Fruit fly (Drosophila melanogaster) whole organism, embryonic: Measurements from ENCODE around the gene Zpr1.

Experiments used
- Blimp-1 ChIP-seq: fragments of 200-800 bp; sonication (Bioruptor generic); optimal IDR thresholded peaks from 3 replicates; lab custom pipeline; 2018; ENCODE audit warnings: missing biosample characterization, missing genetic modification characterization, mild to moderate bottlenecking, moderate library complexity, missing genetic modification reagents
- BtbVII ChIP-seq: fragments of 200-800 bp; sonication (Bioruptor generic); optimal IDR thresholded peaks from 3 replicates; lab custom pipeline; 2017; ENCODE audit warnings: missing biosample characterization, mild to moderate bottlenecking, missing genetic modification characterization
- CG11247 ChIP-seq: fragments of 200-800 bp; sonication (Bioruptor generic); IDR thresholded peaks from 2 replicates; pipeline ENCODE4 v1.3.6; 2022; ENCODE audit warnings: missing biosample characterization, missing genetic modification characterization
- CG11695 ChIP-seq: fragments of 200-800 bp; sonication (Bioruptor generic); IDR thresholded peaks from 3 replicates; pipeline ENCODE4 v1.3.6; 2022; ENCODE audit warnings: missing biosample characterization, missing genetic modification characterization
- CG13123 ChIP-seq: fragments of 200-800 bp; sonication (Bioruptor generic); optimal IDR thresholded peaks from 2 replicates; lab custom pipeline; 2016; ENCODE audit warnings: missing biosample characterization, missing genetic modification characterization
- CG1647 ChIP-seq: fragments of 200-800 bp; sonication (Bioruptor generic); optimal IDR thresholded peaks from 3 replicates; lab custom pipeline; 2016; ENCODE audit warnings: missing biosample characterization, missing genetic modification characterization
- CG17361 ChIP-seq: fragments of 200-800 bp; sonication (Bioruptor generic); IDR thresholded peaks from 3 replicates; pipeline ENCODE4 v1.3.6; 2022; ENCODE audit warnings: missing biosample characterization, missing genetic modification characterization
- CG18619 ChIP-seq: fragments of 200-800 bp; sonication (Bioruptor generic); optimal IDR thresholded peaks from 3 replicates; lab custom pipeline; 2017; ENCODE audit warnings: missing biosample characterization, mild to moderate bottlenecking, missing genetic modification characterization
- CG2120 ChIP-seq: fragments of 200-800 bp; sonication (Bioruptor generic); optimal IDR thresholded peaks from 3 replicates; lab custom pipeline; 2016; ENCODE audit warnings: missing biosample characterization, missing genetic modification characterization
- CG33213 ChIP-seq: fragments of 200-800 bp; sonication (Bioruptor generic); optimal IDR thresholded peaks from 3 replicates; lab custom pipeline; 2016; ENCODE audit warnings: missing biosample characterization, missing genetic modification characterization
- CG3726 ChIP-seq: fragments of 200-800 bp; sonication (Bioruptor generic); IDR thresholded peaks from 3 replicates; pipeline ENCODE4, ENCODE4 v1.3.6; 2022; ENCODE audit warnings: missing biosample characterization, missing genetic modification characterization
- CG4820 ChIP-seq: fragments of 200-800 bp; sonication (Bioruptor generic); optimal IDR thresholded peaks from 3 replicates; lab custom pipeline; 2016; ENCODE audit warnings: missing biosample characterization, missing genetic modification characterization
- CG6272 ChIP-seq: fragments of 200-800 bp; sonication (Bioruptor generic); IDR thresholded peaks from 2 replicates; pipeline ENCODE4 v1.3.6; 2022; ENCODE audit warnings: missing biosample characterization, missing genetic modification characterization
- CG6683 ChIP-seq: fragments of 200-800 bp; sonication (Bioruptor generic); optimal IDR thresholded peaks from 2 replicates; lab custom pipeline; 2017; ENCODE audit warnings: missing biosample characterization, mild to moderate bottlenecking, missing genetic modification characterization, missing genetic modification reagents
- CG6791 ChIP-seq: fragments of 200-800 bp; sonication (Bioruptor generic); IDR thresholded peaks from 3 replicates; pipeline ENCODE4 v1.3.6; 2022; ENCODE audit warnings: missing biosample characterization, missing genetic modification characterization; ENCODE audit not compliant: partially characterized antibody
- CG7928 ChIP-seq: fragments of 200-800 bp; sonication (Bioruptor generic); optimal IDR thresholded peaks from 2 replicates; lab custom pipeline; 2017; ENCODE audit warnings: missing biosample characterization, mild to moderate bottlenecking, missing genetic modification characterization
- CG8290 ChIP-seq, 3 experiments: fragments of 200-800 bp; sonication (Bioruptor generic); optimal IDR thresholded peaks; 2 replicates each; lab custom pipeline; 2016 to 2019; ENCODE audit warnings: missing biosample characterization in 3 of 3, missing genetic modification characterization in 3 of 3, mild to moderate bottlenecking in 2 of 3, moderate library complexity in 1 of 3
- CG9797 ChIP-seq: fragments of 200-800 bp; sonication (Bioruptor generic); optimal IDR thresholded peaks from 3 replicates; lab custom pipeline; 2018; ENCODE audit warnings: missing biosample characterization, mild to moderate bottlenecking, missing genetic modification characterization
- CG9817 ChIP-seq: fragments of 200-800 bp; sonication (Bioruptor generic); optimal IDR thresholded peaks from 2 replicates; lab custom pipeline; 2018; ENCODE audit warnings: missing biosample characterization, mild to moderate bottlenecking, missing genetic modification characterization, moderate library complexity
- Deaf1 ChIP-seq: fragments of 200-800 bp; optimal IDR thresholded peaks from 3 replicates; lab custom pipeline; 2019; ENCODE audit warnings: missing biosample characterization, mild to moderate bottlenecking, missing genetic modification characterization, moderate library complexity
- Dek ChIP-seq: fragments of 200-800 bp; sonication (Bioruptor generic); optimal IDR thresholded peaks from 3 replicates; lab custom pipeline; 2019; ENCODE audit warnings: missing biosample characterization, mild to moderate bottlenecking, missing genetic modification characterization, moderate library complexity
- E2f2 ChIP-seq: fragments of 200-800 bp; sonication (Bioruptor generic); IDR thresholded peaks from 2 replicates; pipeline ENCODE4 v1.3.6; 2022; ENCODE audit warnings: missing biosample characterization, missing genetic modification characterization
- Eip74EF ChIP-seq, 2 experiments: fragments of 200-800 bp in 1 of 2; fragments of >200 bp in 1 of 2; sonication (Bioruptor generic) in 1 of 2; optimal IDR thresholded peaks; 2 replicates each; lab custom pipeline; 2017 to 2019; ENCODE audit warnings: missing biosample characterization in 2 of 2, missing genetic modification characterization in 2 of 2, mild to moderate bottlenecking in 1 of 2, moderate library complexity in 1 of 2
- MBD-R2 ChIP-seq: fragments of 200-800 bp; sonication (Bioruptor generic); IDR thresholded peaks from 2 replicates; pipeline ENCODE4 v1.3.6; 2022; ENCODE audit warnings: missing biosample characterization, missing genetic modification characterization
- Myb ChIP-seq: fragments of 200-800 bp; sonication (Bioruptor generic); optimal IDR thresholded peaks from 2 replicates; lab custom pipeline; 2016; ENCODE audit warnings: missing biosample characterization, missing genetic modification characterization
- Sry-β ChIP-seq: fragments of 200-800 bp; sonication (Bioruptor generic); optimal IDR thresholded peaks from 2 replicates; lab custom pipeline; 2018; ENCODE audit warnings: missing biosample characterization, mild to moderate bottlenecking, missing genetic modification characterization, moderate library complexity
- Sry-δ ChIP-seq: fragments of 200-800 bp; sonication (Bioruptor generic); optimal IDR thresholded peaks from 2 replicates; lab custom pipeline; 2016; ENCODE audit warnings: missing biosample characterization, missing genetic modification characterization
- ab ChIP-seq: fragments of 200-800 bp; sonication (Bioruptor generic); optimal IDR thresholded peaks from 2 replicates; lab custom pipeline; 2016; ENCODE audit warnings: missing biosample characterization, missing genetic modification characterization
- ara ChIP-seq: fragments of 200-800 bp; sonication (Bioruptor generic); IDR thresholded peaks from 2 replicates; pipeline ENCODE4 v1.3.6; 2022; ENCODE audit warnings: missing biosample characterization, missing genetic modification characterization
- bab2 ChIP-seq: fragments of 200-800 bp; sonication (Bioruptor generic); optimal IDR thresholded peaks from 2 replicates; lab custom pipeline; 2016; ENCODE audit warnings: missing biosample characterization, missing genetic modification characterization
- btn ChIP-seq: fragments of 200-800 bp; sonication (Bioruptor generic); optimal IDR thresholded peaks from 2 replicates; lab custom pipeline; 2016; ENCODE audit warnings: missing biosample characterization, missing genetic modification characterization
- dimm ChIP-seq: fragments of 200-800 bp; sonication (Bioruptor generic); IDR thresholded peaks from 2 replicates; pipeline ENCODE4 v1.3.6; 2022; ENCODE audit warnings: missing biosample characterization, missing genetic modification characterization
- fd3F ChIP-seq: fragments of 200-800 bp; sonication (Bioruptor generic); optimal IDR thresholded peaks from 2 replicates; lab custom pipeline; 2018; ENCODE audit warnings: missing biosample characterization, mild to moderate bottlenecking, missing genetic modification characterization, moderate library complexity
- fd96Cb ChIP-seq: fragments of 200-800 bp; sonication (Bioruptor generic); optimal IDR thresholded peaks from 2 replicates; lab custom pipeline; 2018; ENCODE audit warnings: missing biosample characterization, mild to moderate bottlenecking, missing genetic modification characterization, moderate library complexity
- inv ChIP-seq: fragments of 200-800 bp; sonication (Bioruptor generic); IDR thresholded peaks from 2 replicates; pipeline ENCODE4 v1.3.6; 2022; ENCODE audit warnings: missing biosample characterization, missing genetic modification characterization; ENCODE audit not compliant: partially characterized antibody
- jumu ChIP-seq: fragments of 200-800 bp; sonication (Bioruptor generic); optimal IDR thresholded peaks from 3 replicates; lab custom pipeline; 2016; ENCODE audit warnings: missing biosample characterization, missing genetic modification characterization
- lbe ChIP-seq: fragments of 200-800 bp; sonication (Bioruptor generic); optimal IDR thresholded peaks from 2 replicates; lab custom pipeline; 2016; ENCODE audit warnings: missing biosample characterization, mild to moderate bottlenecking, missing genetic modification characterization
- lmd ChIP-seq: fragments of 200-800 bp; sonication (Bioruptor generic); IDR thresholded peaks from 2 replicates; pipeline ENCODE4 v1.3.6; 2022; ENCODE audit warnings: missing biosample characterization, missing genetic modification characterization
- lola ChIP-seq, 3 experiments: fragments of >200 bp in 2 of 3; fragments of 200-800 bp in 1 of 3; sonication (Bioruptor generic) in 1 of 3; optimal IDR thresholded peaks; 2 replicates each; lab custom pipeline; 2017 to 2019; ENCODE audit warnings: missing biosample characterization in 3 of 3, missing genetic modification characterization in 3 of 3, mild to moderate bottlenecking in 1 of 3, moderate library complexity in 1 of 3
- mld ChIP-seq: fragments of 200-800 bp; sonication (Bioruptor generic); IDR thresholded peaks from 3 replicates; pipeline ENCODE4 v1.3.6; 2022; ENCODE audit warnings: missing biosample characterization, missing genetic modification characterization; ENCODE audit not compliant: partially characterized antibody
- nerfin-1 ChIP-seq: fragments of 200-800 bp; sonication (Bioruptor generic); optimal IDR thresholded peaks from 3 replicates; lab custom pipeline; 2019; ENCODE audit warnings: missing biosample characterization, mild to moderate bottlenecking, missing genetic modification characterization, moderate library complexity
- prd ChIP-seq, 3 experiments: fragments of >200 bp in 2 of 3; fragments of 200-800 bp in 1 of 3; sonication (Bioruptor generic) in 1 of 3; optimal IDR thresholded peaks in 2 of 3; IDR thresholded peaks in 1 of 3; 2 replicates in 2 of 3; 3 replicates in 1 of 3; pipeline versions ENCODE4 v1.3.6 to Lab custom; 2017 to 2022; ENCODE audit warnings: missing biosample characterization in 1 of 3, missing genetic modification characterization in 1 of 3
- rib ChIP-seq: fragments of 200-800 bp; sonication (Bioruptor generic); IDR thresholded peaks from 2 replicates; pipeline ENCODE4 v1.3.6; 2022; ENCODE audit warnings: missing biosample characterization, missing genetic modification characterization
- sna ChIP-seq: fragments of 200-800 bp; sonication (Bioruptor generic); IDR thresholded peaks from 2 replicates; pipeline ENCODE4 v1.3.6; 2022; ENCODE audit warnings: missing biosample characterization, missing genetic modification characterization; ENCODE audit not compliant: partially characterized antibody
- stwl ChIP-seq: fragments of 200-800 bp; sonication (Bioruptor generic); optimal IDR thresholded peaks from 3 replicates; lab custom pipeline; 2018; ENCODE audit warnings: missing biosample characterization, mild to moderate bottlenecking, missing genetic modification characterization, moderate library complexity
- sug ChIP-seq: fragments of 200-800 bp; optimal IDR thresholded peaks from 2 replicates; lab custom pipeline; 2019; ENCODE audit warnings: missing biosample characterization, mild to moderate bottlenecking, missing genetic modification characterization, moderate library complexity
- vnd ChIP-seq: fragments of 200-800 bp; sonication (Bioruptor generic); IDR thresholded peaks from 3 replicates; pipeline ENCODE4 v1.3.6; 2022; ENCODE audit warnings: missing biosample characterization, missing genetic modification characterization; ENCODE audit not compliant: partially characterized antibody

Zpr1 gene

dm6 chrX:9201866-9202681, 40.2 kb upstream of the Zpr1 start (continued):
- TF ChIP-seq CG3726 (GFP tag; lab: Robert Waterston, UW) (no peak), lbe (GFP tag; lab: Kevin White, UChicago) (no peak), Deaf1 (peak; percentile 37), MBD-R2 (GFP tag; lab: Robert Waterston, UW) (peak; percentile 65; the same call in 1 of the 2 replicates), CG4820 (GFP tag; lab: Kevin White, UChicago) (no peak), CG6272 (GFP tag; lab: Robert Waterston, UW) (peak; percentile 72; the same call in 1 of the 2 replicates), lola (GFP tag; optimal IDR thresholded peaks at IDR 0.05; lab: Kevin White, UChicago) (peak in 1 of 3 experiments; percentile 35), CG7928 (peak; percentile 42), fd3F (GFP tag; lab: Kevin White, UChicago) (peak; percentile 77), ara (GFP tag; lab: Robert Waterston, UW) (no peak), rib (peak; percentile 90), CG17361 (GFP tag; lab: Robert Waterston, UW) (peak; percentile 79; the same call in 2 of the 3 replicates), CG11247 (GFP tag; lab: Robert Waterston, UW) (peak; percentile 88), CG11695 (GFP tag; lab: Robert Waterston, UW) (peak; percentile 58), sug (tag; lab: Kevin White, UChicago) (peak; percentile 54), vnd (no peak), btn (GFP tag; lab: Kevin White, UChicago) (no peak), BtbVII (GFP tag; lab: Kevin White, UChicago) (peak; percentile 80), mld (no peak), Blimp-1 (peak; percentile 51), CG2120 (GFP tag; lab: Kevin White, UChicago) (peak; percentile 87), E2f2 (GFP tag; lab: Robert Waterston, UW) (peak; percentile 36), fd96Cb (peak; percentile 39), CG9817 (peak; percentile 81), Dek (tag; lab: Kevin White, UChicago) (peak; percentile 82), CG9797 (GFP tag; lab: Kevin White, UChicago) (no peak), jumu (no peak), bab2 (GFP tag; lab: Kevin White, UChicago) (peak; percentile 11), CG6791 (GFP tag; lab: Robert Waterston, UW) (no peak), Eip74EF (GFP tag; optimal IDR thresholded peaks at IDR 0.05; lab: Kevin White, UChicago) (peak in 1 of 2 experiments; percentile 31), ab (GFP tag; lab: Kevin White, UChicago) (no peak), stwl (tag; lab: Kevin White, UChicago) (no peak), Myb (GFP tag; lab: Kevin White, UChicago) (peak; percentile 28), nerfin-1 (peak; percentile 6), CG33213 (no peak), lmd (GFP tag; lab: Robert Waterston, UW) (peak; percentile 80; the same call in 1 of the 2 replicates), sna (GFP tag; lab: Robert Waterston, UW) (no peak), CG6683 (GFP tag; lab: Kevin White, UChicago) (peak; percentile 68), CG8290 (GFP tag; optimal IDR thresholded peaks at IDR 0.05; lab: Kevin White, UChicago) (no peak), CG8290 (tag; optimal IDR thresholded peaks at IDR 0.05; lab: Kevin White, UChicago) (peak in 1 of 2 experiments; percentile 84), Sry-β (GFP tag; lab: Kevin White, UChicago) (no peak), Sry-δ (no peak), prd (optimal IDR thresholded peaks at IDR 0.05; lab: Kevin White, UChicago) (no peak), prd (GFP tag; IDR thresholded peaks at IDR 0.05; lab: Robert Waterston, UW) (peak; percentile 83), CG13123 (GFP tag; lab: Kevin White, UChicago) (no peak), CG18619 (GFP tag; lab: Kevin White, UChicago) (peak; percentile 71), inv (GFP tag; lab: Robert Waterston, UW) (no peak), CG1647 (GFP tag; lab: Kevin White, UChicago) (no peak), dimm (GFP tag; lab: Robert Waterston, UW) (peak; percentile 56; the same call in 1 of the 2 replicates)
